Fruit fly (Drosophila melanogaster): ENCODE data around the gene CG9922.

CG9922 gene

DNA sequence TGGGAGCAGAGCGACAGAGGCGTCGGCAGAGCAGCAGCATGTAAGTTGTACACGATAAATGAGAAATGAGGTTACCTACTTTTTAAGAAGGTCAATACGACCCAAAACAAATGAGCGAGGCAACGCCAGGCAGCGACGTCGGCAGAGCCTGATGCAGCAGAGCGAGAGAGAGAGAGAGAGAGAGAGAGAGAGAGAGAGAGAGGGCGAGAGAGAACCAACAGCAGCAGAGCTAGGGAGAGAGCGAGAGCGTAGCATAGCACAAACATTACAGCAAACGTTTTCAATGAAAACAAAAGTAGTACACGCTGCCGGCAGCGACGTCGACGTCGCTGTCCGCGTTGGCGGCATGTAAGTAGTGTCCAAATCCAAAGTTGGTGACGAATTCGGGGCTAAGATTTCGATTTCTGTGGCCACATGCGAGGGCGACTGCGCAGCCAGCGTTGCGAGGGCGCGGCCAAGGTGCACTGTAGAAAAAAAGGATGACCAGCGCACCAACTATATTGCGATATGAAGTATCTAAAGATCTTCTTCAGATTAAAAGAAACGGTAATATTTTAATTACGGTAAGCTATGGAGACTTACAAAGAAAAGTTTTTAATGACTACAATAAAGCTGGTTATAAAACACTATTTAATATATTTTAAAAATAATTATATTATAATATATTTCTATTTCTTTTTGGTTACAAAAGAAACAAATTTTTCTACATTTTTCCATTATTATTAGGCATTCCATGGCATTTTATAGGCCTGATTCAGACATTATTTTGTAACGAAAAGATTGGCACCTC is 18.4 kb downstream of the CG9922 start (continued):
- TF ChIP-seq CG17612 (GFP tag; IDR thresholded peaks at IDR 0.05) (0 out of 2 replicates have a peak, but pooled peaks have one; percentile 49), Optix (GFP tag; IDR thresholded peaks at IDR 0.05) (peak; percentile 50; the same call in 1 of the 3 replicates), CG2116 (GFP tag; optimal IDR thresholded peaks at IDR 0.05) (peak; percentile 44), exex (tag; optimal IDR thresholded peaks at IDR 0.05) (peak; percentile 36), CG32767 (GFP tag; IDR thresholded peaks at IDR 0.05) (peak; percentile 83), Hmr (GFP tag; optimal IDR thresholded peaks at IDR 0.05) (peak; percentile 84), ranshi (GFP tag; IDR thresholded peaks at IDR 0.05) (peak; percentile 73; the same call in 1 of the 2 replicates), CG17361 (GFP tag; IDR thresholded peaks at IDR 0.05) (peak; percentile 93), croc (GFP tag; conservative IDR thresholded peaks at IDR 0.05) (peak; percentile 47; the same call in 2 of the 3 replicates), CG9817 (tag; optimal IDR thresholded peaks at IDR 0.05) (peak; percentile 67), Ets65A (GFP tag) (peak; percentile 88), fd102C (GFP tag; optimal IDR thresholded peaks at IDR 0.05) (no peak), CG8290 (GFP tag; optimal IDR thresholded peaks at IDR 0.05) (no peak), CG8290 (tag; optimal IDR thresholded peaks at IDR 0.05) (peak; percentile 53 to 74), CG8359 (GFP tag; optimal IDR thresholded peaks at IDR 0.05; ENCODE audit: borderline replicate concordance) (peak; percentile 75), cwo (GFP tag; optimal IDR thresholded peaks at IDR 0.05) (peak; percentile 84), bowl (GFP tag; IDR thresholded peaks at IDR 0.05) (0 out of 2 replicates have a peak, but pooled peaks have one; percentile 35), salm (tag; optimal IDR thresholded peaks at IDR 0.05) (peak; percentile 85), Rx (GFP tag; IDR thresholded peaks at IDR 0.05) (peak; percentile 83), Fer1 (GFP tag; optimal IDR thresholded peaks at IDR 0.05) (peak; percentile 87), CG14441 (GFP tag; IDR thresholded peaks at IDR 0.05) (peak; percentile 91), fd96Cb (tag; optimal IDR thresholded peaks at IDR 0.05) (peak; percentile 92), dysf (GFP tag; IDR thresholded peaks at IDR 0.05) (peak; percentile 93; the same call in 2 of the 3 replicates), Dad (GFP tag; optimal IDR thresholded peaks at IDR 0.05) (peak; percentile 46), Kr (GFP tag; optimal IDR thresholded peaks at IDR 0.05) (no peak), pita (GFP tag; optimal IDR thresholded peaks at IDR 0.05) (no peak), NK7.1 (GFP tag; optimal IDR thresholded peaks at IDR 0.05) (no peak), CG3065 (GFP tag; optimal IDR thresholded peaks at IDR 0.05) (peak; percentile 69), hbn (GFP tag; IDR thresholded peaks at IDR 0.05; ENCODE audit: partially characterized antibody) (peak; percentile 38; the same call in 1 of the 2 replicates), crc (GFP tag; optimal IDR thresholded peaks at IDR 0.05) (no peak), ap (GFP tag; IDR thresholded peaks at IDR 0.05) (peak; percentile 67), pho (GFP tag; optimal IDR thresholded peaks at IDR 0.05) (peak; percentile 1), Hmx (GFP tag; optimal IDR thresholded peaks at IDR 0.05) (no peak), CG2120 (GFP tag; optimal IDR thresholded peaks at IDR 0.05) (peak; percentile 49), CG9932 (GFP tag; IDR thresholded peaks at IDR 0.05) (peak; percentile 14; the same call in 1 of the 2 replicates), vnd (GFP tag; IDR thresholded peaks at IDR 0.05; ENCODE audit: partially characterized antibody) (peak; percentile 43; the same call in 1 of the 3 replicates), zen (tag; optimal IDR thresholded peaks at IDR 0.05) (peak; percentile 58), CG9215 (GFP tag; IDR thresholded peaks at IDR 0.05) (no peak), CG12942 (GFP tag; optimal IDR thresholded peaks at IDR 0.05) (peak; percentile 68), Chrac-16 (GFP tag; optimal IDR thresholded peaks at IDR 0.05) (peak; percentile 53), dm (GFP tag; optimal IDR thresholded peaks at IDR 0.05) (peak; percentile 14), Bgb (GFP tag; IDR thresholded peaks at IDR 0.05; ENCODE audit: partially characterized antibody) (no peak), MBD-R2 (GFP tag; IDR thresholded peaks at IDR 0.05) (0 out of 2 replicates have a peak, but pooled peaks have one; percentile 35), CG7839 (tag; optimal IDR thresholded peaks at IDR 0.05) (peak; percentile 93), Fer3 (tag; optimal IDR thresholded peaks at IDR 0.05) (peak; percentile 71), tap (tag; optimal IDR thresholded peaks at IDR 0.05) (peak; percentile 88), cg (GFP tag; optimal IDR thresholded peaks at IDR 0.05) (peak; percentile 69), Bdp1 (GFP tag; optimal IDR thresholded peaks at IDR 0.05) (no peak), HLH54F (GFP tag; optimal IDR thresholded peaks at IDR 0.05) (no peak)
